Fruit fly (Drosophila melanogaster) whole organism, prepupa: ENCODE measurements around the gene Drgx.
A peak's percentile ranks its signal among the peaks of the same experiment; 100 is the strongest.

Source experiments
- CG11902 ChIP-seq: fragments of 200-800 bp; sonication (Bioruptor generic); optimal IDR thresholded peaks from 3 replicates; lab custom pipeline; 2016; ENCODE audit warnings: missing biosample characterization, missing genetic modification characterization
- CG1621 ChIP-seq: fragments of 200-800 bp; sonication (Bioruptor generic); optimal IDR thresholded peaks from 3 replicates; lab custom pipeline; 2018; ENCODE audit warnings: missing biosample characterization, mild to moderate bottlenecking, missing genetic modification characterization
- CG3032 ChIP-seq: fragments of 200-800 bp; optimal IDR thresholded peaks from 2 replicates; lab custom pipeline; 2019; ENCODE audit warnings: missing biosample characterization, mild to moderate bottlenecking, missing genetic modification characterization, moderate library complexity
- CG31627 ChIP-seq: fragments of 200-800 bp; sonication (Bioruptor generic); optimal IDR thresholded peaks from 3 replicates; lab custom pipeline; 2016; ENCODE audit warnings: missing biosample characterization, missing genetic modification characterization
- CG32006 ChIP-seq: fragments of 200-800 bp; sonication (Bioruptor generic); optimal IDR thresholded peaks from 3 replicates; lab custom pipeline; 2017; ENCODE audit warnings: missing biosample characterization, mild to moderate bottlenecking, missing genetic modification characterization
- CG34406 ChIP-seq: fragments of 200-800 bp; sonication (Bioruptor generic); optimal IDR thresholded peaks from 3 replicates; lab custom pipeline; 2016; ENCODE audit warnings: missing biosample characterization, missing genetic modification characterization
- CG4318 ChIP-seq: fragments of 200-800 bp; sonication (Bioruptor generic); optimal IDR thresholded peaks from 3 replicates; lab custom pipeline; 2017; ENCODE audit warnings: missing biosample characterization, mild to moderate bottlenecking, missing genetic modification characterization
- CG6792 ChIP-seq: fragments of 200-800 bp; sonication (Bioruptor generic); optimal IDR thresholded peaks from 3 replicates; lab custom pipeline; 2016; ENCODE audit warnings: missing biosample characterization, missing genetic modification characterization
- CG6808 ChIP-seq: fragments of 200-800 bp; sonication (Bioruptor generic); optimal IDR thresholded peaks from 3 replicates; lab custom pipeline; 2017; ENCODE audit warnings: missing biosample characterization, missing genetic modification characterization, mild to moderate bottlenecking, moderate library complexity, missing genetic modification reagents
- Ets21C ChIP-seq: fragments of 200-800 bp; sonication (Bioruptor generic); optimal IDR thresholded peaks from 3 replicates; lab custom pipeline; 2016; ENCODE audit warnings: missing biosample characterization, missing genetic modification characterization
- Ets96B ChIP-seq: fragments of 200-800 bp; optimal IDR thresholded peaks from 2 replicates; lab custom pipeline; 2019; ENCODE audit warnings: missing biosample characterization, mild to moderate bottlenecking, missing genetic modification characterization, moderate library complexity
- Gug ChIP-seq: fragments of 200-800 bp; sonication (Bioruptor generic); IDR thresholded peaks from 2 replicates; pipeline ENCODE4 v1.3.6; 2022; ENCODE audit warnings: missing biosample characterization, missing genetic modification characterization
- Hr39 ChIP-seq: fragments of 200-800 bp; sonication (Bioruptor generic); optimal IDR thresholded peaks from 2 replicates; lab custom pipeline; 2016; ENCODE audit warnings: missing biosample characterization, missing genetic modification characterization
- Hr4 ChIP-seq: fragments of 200-800 bp; sonication (Bioruptor generic); optimal IDR thresholded peaks from 3 replicates; lab custom pipeline; 2016; ENCODE audit warnings: missing biosample characterization, missing genetic modification characterization
- Lpt ChIP-seq: fragments of 200-800 bp; sonication (Bioruptor generic); optimal IDR thresholded peaks from 3 replicates; lab custom pipeline; 2016; ENCODE audit warnings: missing biosample characterization, missing genetic modification characterization
- Met ChIP-seq: fragments of 200-800 bp; sonication (Bioruptor generic); optimal IDR thresholded peaks from 3 replicates; lab custom pipeline; 2016; ENCODE audit warnings: missing biosample characterization, missing genetic modification characterization
- OdsH ChIP-seq: fragments of 200-800 bp; sonication (Bioruptor generic); optimal IDR thresholded peaks from 3 replicates; lab custom pipeline; 2016; ENCODE audit warnings: missing biosample characterization, missing genetic modification characterization
- Sox15 ChIP-seq: fragments of 200-800 bp; sonication (Bioruptor generic); optimal IDR thresholded peaks from 3 replicates; lab custom pipeline; 2016; ENCODE audit warnings: missing biosample characterization, missing genetic modification characterization
- achi ChIP-seq: fragments of 200-800 bp; sonication (Bioruptor generic); optimal IDR thresholded peaks from 3 replicates; lab custom pipeline; 2016; ENCODE audit warnings: missing biosample characterization, missing genetic modification characterization
- eg ChIP-seq: fragments of 200-800 bp; sonication (Bioruptor generic); IDR thresholded peaks from 3 replicates; pipeline ENCODE4 v1.3.6; 2022; ENCODE audit warnings: missing biosample characterization, missing genetic modification characterization
- fd85E ChIP-seq: fragments of 200-800 bp; sonication (Bioruptor generic); optimal IDR thresholded peaks from 3 replicates; lab custom pipeline; 2016; ENCODE audit warnings: missing biosample characterization, missing genetic modification characterization
- fkh ChIP-seq: fragments of 200-800 bp; sonication (Bioruptor generic); optimal IDR thresholded peaks from 3 replicates; lab custom pipeline; 2017; ENCODE audit warnings: missing biosample characterization, mild to moderate bottlenecking, missing genetic modification characterization, moderate library complexity
- lz ChIP-seq: fragments of 200-800 bp; sonication (Bioruptor generic); optimal IDR thresholded peaks from 3 replicates; lab custom pipeline; 2016; ENCODE audit warnings: missing biosample characterization, missing genetic modification characterization
- ss ChIP-seq, 2 experiments: fragments of 200-800 bp; sonication (Bioruptor generic); optimal IDR thresholded peaks; 2 replicates in 1 of 2; 3 replicates in 1 of 2; lab custom pipeline; 2017 to 2018; ENCODE audit warnings: mild to moderate bottlenecking in 2 of 2, missing biosample characterization in 2 of 2, missing genetic modification characterization in 2 of 2, moderate library complexity in 1 of 2
- svp ChIP-seq: fragments of 200-800 bp; sonication (Bioruptor generic); peaks from one replicate; lab custom pipeline; 2016; ENCODE audit warnings: missing biosample characterization, missing genetic modification characterization
- topi ChIP-seq: fragments of 200-800 bp; sonication (Bioruptor generic); optimal IDR thresholded peaks from 3 replicates; lab custom pipeline; 2016; ENCODE audit warnings: missing biosample characterization, missing genetic modification characterization
- vri ChIP-seq: fragments of 200-800 bp; sonication (Bioruptor generic); optimal IDR thresholded peaks from 3 replicates; lab custom pipeline; 2016; ENCODE audit warnings: missing biosample characterization, mild to moderate bottlenecking, missing genetic modification characterization

Drgx gene

DNA sequence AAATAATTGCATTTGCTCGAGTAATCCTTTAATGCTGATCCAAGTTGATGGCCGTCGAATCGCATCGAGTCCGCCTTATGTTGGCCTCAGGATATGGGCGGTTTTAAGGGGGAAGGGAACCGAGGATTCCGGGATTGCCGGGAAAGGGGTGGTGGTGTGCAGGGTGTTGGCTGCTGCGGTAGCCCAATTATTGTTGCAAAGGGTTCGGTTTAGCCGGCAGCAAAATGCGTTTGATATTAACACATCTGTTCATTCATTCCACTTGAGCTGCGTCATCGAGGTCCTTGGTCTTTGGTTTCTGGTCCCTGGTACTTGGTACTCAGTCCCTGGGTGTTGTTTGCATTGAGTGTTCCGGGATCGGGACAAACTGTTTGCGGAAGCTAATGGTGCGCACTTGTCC is 18.8 kb downstream of the Drgx start:
- TF ChIP-seq Lpt (GFP tag; lab: Kevin White, UChicago) (no peak), CG31627 (GFP tag; lab: Kevin White, UChicago) (no peak), OdsH (GFP tag; lab: Kevin White, UChicago) (no peak), Ets21C (GFP tag; lab: Kevin White, UChicago) (no peak), fd85E (GFP tag; lab: Kevin White, UChicago) (no peak), achi (GFP tag; lab: Kevin White, UChicago) (no peak), lz (GFP tag; lab: Kevin White, UChicago) (no peak), ss (GFP tag; optimal IDR thresholded peaks at IDR 0.05; lab: Kevin White, UChicago) (no peak), Hr39 (GFP tag; lab: Kevin White, UChicago) (no peak)

DNA sequence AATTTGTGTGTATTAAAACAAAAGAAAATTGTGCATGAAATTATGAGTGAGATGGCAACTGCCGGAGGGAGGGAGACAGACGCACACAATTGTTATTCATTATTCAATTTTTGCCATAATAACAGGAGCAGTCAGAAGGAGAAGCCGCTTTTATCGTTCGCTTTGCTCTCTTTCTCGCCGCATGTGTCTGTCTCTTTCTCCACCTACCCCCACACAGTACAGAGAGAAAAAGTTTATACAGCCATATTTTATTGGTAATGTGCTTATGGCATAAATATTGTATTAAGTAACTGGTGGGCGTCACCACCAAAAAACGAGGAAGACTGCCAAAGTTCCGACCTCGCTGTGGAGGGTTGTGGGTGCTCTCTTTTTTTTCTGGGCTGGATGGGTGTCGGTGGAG is 19.9 kb downstream of the Drgx start:
- TF ChIP-seq Ets96B (tag; lab: Kevin White, UChicago), result no peak
- no peak for TF ChIP-seq CG34406 (GFP tag; lab: Kevin White, UChicago)
- TF ChIP-seq CG32006 (GFP tag; lab: Kevin White, UChicago), result no peak
- no peak for TF ChIP-seq CG3032 (tag; lab: Kevin White, UChicago)
- TF ChIP-seq eg, result no peak
- TF ChIP-seq CG6808 (GFP tag; lab: Kevin White, UChicago), result no peak
- TF ChIP-seq Met (GFP tag; lab: Kevin White, UChicago), result no peak

DNA sequence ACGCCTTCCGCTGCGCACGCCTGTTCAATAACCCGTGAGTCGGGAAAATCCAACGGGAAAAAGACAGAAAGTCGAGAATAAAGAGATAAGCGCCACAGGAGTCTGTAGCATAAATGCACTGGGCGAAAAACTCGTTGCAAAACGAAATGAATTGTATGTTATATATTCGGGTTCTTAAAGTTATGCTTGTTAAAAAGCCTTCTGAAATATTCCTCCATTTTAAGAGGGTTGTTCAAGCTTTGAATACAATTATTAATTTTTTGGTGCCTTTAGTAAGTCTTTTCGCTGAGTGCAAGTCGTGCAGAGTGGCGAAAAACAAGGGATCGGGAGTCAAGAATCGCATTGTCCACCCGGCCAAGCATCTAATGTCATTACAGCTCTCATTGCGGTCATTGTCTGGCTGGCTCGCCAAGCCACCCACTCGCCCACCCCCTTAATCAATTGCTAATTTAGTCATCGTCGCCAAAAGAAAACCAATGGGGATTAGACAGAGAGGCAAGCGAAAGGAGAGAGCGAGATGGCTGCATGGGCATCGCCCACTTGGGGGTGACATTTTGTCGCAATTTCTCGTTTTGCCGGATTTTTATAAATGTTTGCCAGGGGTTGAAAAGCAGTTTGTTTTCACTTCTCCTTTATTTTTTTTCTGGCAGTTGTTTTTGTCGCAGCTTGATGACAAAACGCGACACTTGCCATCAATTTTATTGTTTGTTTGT is 22.8 kb downstream of the Drgx start:
- peak; percentile 34 for TF ChIP-seq svp (GFP tag; lab: Kevin White, UChicago)
- TF ChIP-seq Gug, result no peak

DNA sequence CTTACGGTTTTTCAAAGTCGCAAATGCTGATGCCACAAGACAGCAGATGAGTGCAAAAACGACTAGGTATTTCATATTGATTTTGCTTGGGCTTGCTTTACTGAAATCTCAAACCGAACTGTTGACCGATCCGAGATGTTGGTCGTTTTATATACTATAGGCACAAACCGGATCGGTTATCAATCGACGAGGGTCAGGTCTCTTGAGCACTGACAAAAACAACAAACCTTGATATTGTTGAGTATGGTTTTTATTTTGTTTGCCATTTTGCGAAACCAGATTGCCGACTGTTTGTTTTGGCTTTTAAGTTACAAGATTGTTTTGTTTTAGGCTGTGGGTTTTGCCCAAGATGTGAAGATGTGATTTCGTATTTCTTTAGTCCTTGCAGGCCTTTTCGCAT is 29.9 kb downstream of the Drgx start, which contains the start of gene CG16704:
Gene CG16704 (minus strand): TSS at position 122 of the 400 bp plus-strand sequence.
- TF ChIP-seq svp (GFP tag; lab: Kevin White, UChicago) (peak; percentile 96), CG1621 (tag; lab: Kevin White, UChicago) (peak; percentile 2), ss (GFP tag; optimal IDR thresholded peaks at IDR 0.05; lab: Kevin White, UChicago) (peak in 1 of 2 experiments; percentile 2), Gug (no peak)

DNA sequence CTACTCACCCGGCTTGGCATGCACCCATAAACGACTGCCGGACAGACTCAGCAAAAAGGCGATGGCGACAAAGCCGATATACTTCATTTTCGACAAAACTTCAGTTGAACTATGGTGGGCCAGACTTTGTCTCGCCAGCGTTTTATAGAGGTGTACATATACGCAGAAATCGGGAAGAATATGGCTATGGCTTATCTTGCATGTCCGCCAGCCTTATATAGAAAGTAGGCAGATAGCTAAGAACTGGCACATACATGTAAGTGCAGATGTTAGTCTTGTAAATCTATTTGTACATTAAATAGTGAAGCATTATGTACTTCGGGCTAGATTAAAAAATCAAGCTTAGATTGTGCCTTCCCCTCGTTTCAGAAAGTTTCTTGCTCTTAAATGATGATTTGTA is 30.5 kb downstream of the Drgx start, which contains the start of gene CG3513:
Gene CG3513 (minus strand): TSS at position 101 of the 400 bp plus-strand sequence.
- TF ChIP-seq Hr39 (GFP tag; lab: Kevin White, UChicago) (no peak), CG6792 (no peak), Ets21C (GFP tag; lab: Kevin White, UChicago) (no peak)

DNA sequence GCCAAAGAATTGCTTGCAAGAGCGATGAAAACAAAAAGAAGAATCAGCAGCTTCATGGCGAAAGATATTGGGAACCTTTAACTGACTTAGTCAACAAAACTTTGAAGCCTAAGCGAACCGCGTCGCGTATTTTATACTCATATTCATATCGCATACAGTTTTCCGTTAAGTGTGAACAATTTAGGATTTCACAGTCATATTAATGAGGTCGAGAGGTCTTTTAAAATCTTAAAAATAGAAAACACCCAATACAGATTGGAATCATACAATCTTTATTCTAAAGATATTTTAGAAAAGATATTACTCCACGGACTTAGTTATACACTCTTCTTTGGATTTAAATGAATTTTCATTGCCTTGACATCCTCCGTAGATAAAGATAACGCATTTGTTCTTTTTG is 31.3 kb downstream of the Drgx start, which contains the start of gene Acp24A4:
Gene Acp24A4 (minus strand): TSS at position 101 of the 400 bp plus-strand sequence.
- TF ChIP-seq Sox15 (GFP tag; lab: Kevin White, UChicago), result no peak

DNA sequence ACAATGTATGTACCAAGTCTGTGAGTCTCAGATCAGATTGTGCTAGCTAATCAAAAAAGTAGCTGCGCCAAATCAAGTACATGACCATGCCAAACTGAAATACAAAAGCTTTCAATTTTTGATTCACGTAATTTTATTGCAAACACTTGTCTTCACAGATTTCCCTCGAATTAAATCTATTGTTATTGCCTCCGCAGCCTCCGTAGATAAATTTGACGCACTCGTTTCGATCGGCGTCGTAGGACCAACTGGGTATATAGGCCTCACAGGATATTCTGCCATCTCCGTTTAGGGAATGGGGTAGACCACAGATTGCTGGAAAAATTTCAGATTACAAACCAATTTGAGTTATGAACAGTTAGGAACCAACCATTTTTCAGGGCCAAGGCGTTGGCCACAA is 32.4 kb downstream of the Drgx start, which contains the start of gene CG43165:
Gene CG43165 (minus strand): TSS at position 101 of the 400 bp plus-strand sequence.
- TF ChIP-seq lz (GFP tag; lab: Kevin White, UChicago) (no peak), CG11902 (GFP tag; lab: Kevin White, UChicago) (no peak), fkh (GFP tag; lab: Kevin White, UChicago) (no peak), Hr39 (GFP tag; lab: Kevin White, UChicago) (no peak), CG4318 (GFP tag; lab: Kevin White, UChicago) (no peak), Met (GFP tag; lab: Kevin White, UChicago) (no peak), topi (no peak), Hr4 (GFP tag; lab: Kevin White, UChicago) (no peak), vri (no peak)
